Fruit fly (Drosophila melanogaster) whole organism, embryonic: Measurements from ENCODE around the gene Tango5.

Experiments
- CG11456 ChIP-seq: fragments of 200-800 bp; sonication (Bioruptor generic); IDR thresholded peaks from 3 replicates; pipeline ENCODE4 v1.3.6; 2022; ENCODE audit warnings: missing biosample characterization, missing genetic modification characterization
- CG11504 ChIP-seq: fragments of 200-800 bp; sonication (Bioruptor generic); optimal IDR thresholded peaks from 3 replicates; lab custom pipeline; 2019; ENCODE audit warnings: missing biosample characterization, mild to moderate bottlenecking, missing genetic modification characterization, moderate library complexity
- CG14710 ChIP-seq: fragments of 200-800 bp; sonication (Bioruptor generic); optimal IDR thresholded peaks from 3 replicates; lab custom pipeline; 2019; ENCODE audit warnings: missing biosample characterization, mild to moderate bottlenecking, missing genetic modification characterization, moderate library complexity
- CG14965 ChIP-seq: fragments of 200-800 bp; sonication (Bioruptor generic); optimal IDR thresholded peaks from 2 replicates; lab custom pipeline; 2016; ENCODE audit warnings: missing biosample characterization, missing genetic modification characterization, borderline replicate concordance
- CG15479 ChIP-seq: fragments of 200-800 bp; sonication (Bioruptor generic); optimal IDR thresholded peaks from 3 replicates; lab custom pipeline; 2019; ENCODE audit warnings: missing biosample characterization, mild to moderate bottlenecking, missing genetic modification characterization, moderate library complexity
- CG16813 ChIP-seq: fragments of 200-800 bp; sonication (Bioruptor generic); IDR thresholded peaks from 3 replicates; pipeline ENCODE4 v1.3.6; 2022; ENCODE audit warnings: missing biosample characterization, missing genetic modification characterization; ENCODE audit not compliant: partially characterized antibody
- CG17328 ChIP-seq: fragments of 200-800 bp; sonication (Bioruptor generic); IDR thresholded peaks from 2 replicates; pipeline ENCODE4 v1.3.6; 2022; ENCODE audit warnings: missing biosample characterization, missing genetic modification characterization
- CG17612 ChIP-seq: fragments of 200-800 bp; sonication (Bioruptor generic); IDR thresholded peaks from 2 replicates; pipeline ENCODE4 v1.3.6; 2022; ENCODE audit warnings: missing biosample characterization, missing genetic modification characterization
- CG18599 ChIP-seq: fragments of 200-800 bp; sonication (Bioruptor generic); optimal IDR thresholded peaks from 3 replicates; lab custom pipeline; 2017; ENCODE audit warnings: missing biosample characterization, missing genetic modification characterization, mild to moderate bottlenecking, moderate library complexity, missing genetic modification reagents
- CG18764 ChIP-seq: fragments of 200-800 bp; sonication (Bioruptor generic); optimal IDR thresholded peaks from 3 replicates; lab custom pipeline; 2016; ENCODE audit warnings: missing biosample characterization, missing genetic modification characterization
- CG31224 ChIP-seq: fragments of 200-800 bp; sonication (Bioruptor generic); IDR thresholded peaks from 2 replicates; pipeline ENCODE4 v1.3.6; 2022; ENCODE audit warnings: missing biosample characterization, missing genetic modification characterization
- CG31441 ChIP-seq: fragments of 200-800 bp; sonication (Bioruptor generic); IDR thresholded peaks from 2 replicates; pipeline ENCODE4 v1.3.6; 2022; ENCODE audit warnings: missing biosample characterization, missing genetic modification characterization
- CG34376 ChIP-seq: fragments of 200-800 bp; sonication (Bioruptor generic); optimal IDR thresholded peaks from 2 replicates; lab custom pipeline; 2018; ENCODE audit warnings: missing biosample characterization, mild to moderate bottlenecking, missing genetic modification characterization
- CG3838 ChIP-seq: fragments of 200-800 bp; sonication (Bioruptor generic); optimal IDR thresholded peaks from 3 replicates; lab custom pipeline; 2016; ENCODE audit warnings: missing biosample characterization, missing genetic modification characterization
- CG6813 ChIP-seq: fragments of 200-800 bp; sonication (Bioruptor generic); optimal IDR thresholded peaks from 2 replicates; lab custom pipeline; 2017; ENCODE audit warnings: missing biosample characterization, missing genetic modification characterization, mild to moderate bottlenecking, moderate library complexity, missing genetic modification reagents
- CG7963 ChIP-seq: fragments of 200-800 bp; sonication (Bioruptor generic); IDR thresholded peaks from 3 replicates; pipeline ENCODE4 v1.3.6; 2022; ENCODE audit warnings: missing biosample characterization, missing genetic modification characterization; ENCODE audit not compliant: partially characterized antibody
- CG8944 ChIP-seq: fragments of 200-800 bp; sonication (Bioruptor generic); optimal IDR thresholded peaks from 3 replicates; lab custom pipeline; 2016; ENCODE audit warnings: missing biosample characterization, missing genetic modification characterization
- Dp ChIP-seq: fragments of 200-800 bp; sonication (Bioruptor generic); optimal IDR thresholded peaks from 2 replicates; lab custom pipeline; 2018; ENCODE audit warnings: missing biosample characterization, mild to moderate bottlenecking, missing genetic modification characterization, moderate library complexity
- HLHmδ ChIP-seq: fragments of 200-800 bp; sonication (Bioruptor generic); optimal IDR thresholded peaks from 2 replicates; lab custom pipeline; 2018; ENCODE audit warnings: missing biosample characterization, mild to moderate bottlenecking, missing genetic modification characterization, moderate library complexity
- Lim3 ChIP-seq: fragments of 200-800 bp; sonication (Bioruptor generic); IDR thresholded peaks from 2 replicates; pipeline ENCODE4 v1.3.6; 2022; ENCODE audit warnings: missing biosample characterization, missing genetic modification characterization
- Max ChIP-seq: fragments of 200-800 bp; sonication (Bioruptor generic); optimal IDR thresholded peaks from 2 replicates; lab custom pipeline; 2016; ENCODE audit warnings: missing biosample characterization, mild to moderate bottlenecking, missing genetic modification characterization
- Med ChIP-seq: fragments of 200-800 bp; sonication (Bioruptor generic); peaks from one replicate; lab custom pipeline; 2016; ENCODE audit warnings: missing biosample characterization, missing genetic modification characterization, mild to moderate bottlenecking, inconsistent platforms, moderate library complexity
- Meics ChIP-seq: fragments of 200-800 bp; sonication (Bioruptor generic); optimal IDR thresholded peaks from 2 replicates; lab custom pipeline; 2017; ENCODE audit warnings: missing biosample characterization, mild to moderate bottlenecking, missing genetic modification characterization
- Sin3A ChIP-seq: fragments of >200 bp; optimal IDR thresholded peaks from 2 replicates; lab custom pipeline; 2018
- Sox102F ChIP-seq: fragments of 200-800 bp; sonication (Bioruptor generic); optimal IDR thresholded peaks from 2 replicates; lab custom pipeline; 2018; ENCODE audit warnings: missing biosample characterization, mild to moderate bottlenecking, missing genetic modification characterization, moderate library complexity
- Taf1 ChIP-seq: fragments of 200-800 bp; sonication (Bioruptor generic); IDR thresholded peaks from 2 replicates; pipeline ENCODE4 v1.3.6; 2022; ENCODE audit warnings: missing biosample characterization, missing genetic modification characterization
- Xrp1 ChIP-seq: fragments of 200-800 bp; sonication (Bioruptor generic); IDR thresholded peaks from 2 replicates; pipeline ENCODE4 v1.3.6; 2022; ENCODE audit warnings: missing biosample characterization, missing genetic modification characterization
- ash1 ChIP-seq: fragments of 200-800 bp; sonication (Bioruptor generic); optimal IDR thresholded peaks from 2 replicates; lab custom pipeline; 2018; ENCODE audit warnings: missing biosample characterization, mild to moderate bottlenecking, missing genetic modification characterization
- cad ChIP-seq: fragments of >200 bp; optimal IDR thresholded peaks from 2 replicates; lab custom pipeline; 2017; ENCODE audit warnings: missing biosample characterization, missing genetic modification characterization
- caup ChIP-seq: fragments of 200-800 bp; sonication (Bioruptor generic); optimal IDR thresholded peaks from 3 replicates; lab custom pipeline; 2017; ENCODE audit warnings: missing biosample characterization, mild to moderate bottlenecking, missing genetic modification characterization, moderate library complexity; ENCODE audit not compliant: severe bottlenecking
- dmrt99B ChIP-seq: fragments of 200-800 bp; sonication (Bioruptor generic); optimal IDR thresholded peaks from 2 replicates; lab custom pipeline; 2018; ENCODE audit warnings: missing biosample characterization, mild to moderate bottlenecking, missing genetic modification characterization, moderate library complexity
- dysf ChIP-seq: fragments of 200-800 bp; sonication (Bioruptor generic); IDR thresholded peaks from 3 replicates; pipeline ENCODE4 v1.3.6; 2022; ENCODE audit warnings: missing biosample characterization, missing genetic modification characterization
- emc ChIP-seq: fragments of 200-800 bp; sonication (Bioruptor generic); optimal IDR thresholded peaks from 2 replicates; lab custom pipeline; 2016; ENCODE audit warnings: missing biosample characterization, missing genetic modification characterization
- ems ChIP-seq: fragments of 200-800 bp; sonication (Bioruptor generic); optimal IDR thresholded peaks from 3 replicates; lab custom pipeline; 2016; ENCODE audit warnings: missing biosample characterization, missing genetic modification characterization
- gcm ChIP-seq: fragments of 200-800 bp; sonication (Bioruptor generic); optimal IDR thresholded peaks from 2 replicates; lab custom pipeline; 2019; ENCODE audit warnings: missing biosample characterization, mild to moderate bottlenecking, missing genetic modification characterization, moderate library complexity
- grau ChIP-seq: fragments of 200-800 bp; optimal IDR thresholded peaks from 3 replicates; lab custom pipeline; 2019; ENCODE audit warnings: missing biosample characterization, mild to moderate bottlenecking, missing genetic modification characterization, moderate library complexity
- jing ChIP-seq: fragments of 200-800 bp; sonication (Bioruptor generic); optimal IDR thresholded peaks from 2 replicates; lab custom pipeline; 2018; ENCODE audit warnings: missing biosample characterization, mild to moderate bottlenecking, missing genetic modification characterization
- kni ChIP-seq: fragments of 200-800 bp; sonication (Bioruptor generic); optimal IDR thresholded peaks from 3 replicates; lab custom pipeline; 2017; ENCODE audit warnings: mild to moderate bottlenecking, missing biosample characterization, missing genetic modification reagents, missing genetic modification characterization
- lola ChIP-seq, 3 experiments: fragments of >200 bp in 2 of 3; fragments of 200-800 bp in 1 of 3; sonication (Bioruptor generic) in 1 of 3; optimal IDR thresholded peaks; 2 replicates each; lab custom pipeline; 2017 to 2019; ENCODE audit warnings: missing biosample characterization in 3 of 3, missing genetic modification characterization in 3 of 3, mild to moderate bottlenecking in 1 of 3, moderate library complexity in 1 of 3
- mld ChIP-seq: fragments of 200-800 bp; sonication (Bioruptor generic); IDR thresholded peaks from 3 replicates; pipeline ENCODE4 v1.3.6; 2022; ENCODE audit warnings: missing biosample characterization, missing genetic modification characterization; ENCODE audit not compliant: partially characterized antibody
- p53 ChIP-seq: fragments of 200-800 bp; sonication (Bioruptor generic); optimal IDR thresholded peaks from 2 replicates; lab custom pipeline; 2016; ENCODE audit warnings: missing biosample characterization, missing genetic modification characterization
- pita ChIP-seq: fragments of 200-800 bp; sonication (Bioruptor generic); optimal IDR thresholded peaks from 2 replicates; lab custom pipeline; 2017; ENCODE audit warnings: missing biosample characterization, mild to moderate bottlenecking, missing genetic modification characterization
- repo ChIP-seq: fragments of 200-800 bp; sonication (Bioruptor generic); optimal IDR thresholded peaks from 2 replicates; lab custom pipeline; 2016; ENCODE audit warnings: missing biosample characterization, missing genetic modification characterization
- scrt ChIP-seq: fragments of 200-800 bp; sonication (Bioruptor generic); optimal IDR thresholded peaks from 2 replicates; lab custom pipeline; 2018; ENCODE audit warnings: missing biosample characterization, mild to moderate bottlenecking, missing genetic modification characterization, moderate library complexity
- sd ChIP-seq: fragments of 200-800 bp; sonication (Bioruptor generic); optimal IDR thresholded peaks from 3 replicates; lab custom pipeline; 2018; ENCODE audit warnings: missing biosample characterization, mild to moderate bottlenecking, missing genetic modification characterization, moderate library complexity
- sim ChIP-seq: fragments of 200-800 bp; sonication (Bioruptor generic); IDR thresholded peaks from 2 replicates; pipeline ENCODE4 v1.3.6; 2022; ENCODE audit warnings: missing biosample characterization, missing genetic modification characterization
- tup ChIP-seq: fragments of 200-800 bp; sonication (Bioruptor generic); optimal IDR thresholded peaks from 2 replicates; lab custom pipeline; 2016; ENCODE audit warnings: missing biosample characterization, mild to moderate bottlenecking, missing genetic modification characterization, moderate library complexity
- twi ChIP-seq: fragments of 200-800 bp; optimal IDR thresholded peaks from 2 replicates; lab custom pipeline; 2019; ENCODE audit warnings: missing biosample characterization, mild to moderate bottlenecking, missing genetic modification characterization, moderate library complexity

Tango5 gene

dm6 chrX:10762959-10763883 lies 992 bp downstream of the Tango5 start (continued):
- TF ChIP-seq repo (GFP tag; lab: Kevin White, UChicago) (no peak), Meics (GFP tag; lab: Kevin White, UChicago) (peak; percentile 61), jing (GFP tag; lab: Kevin White, UChicago) (no peak), kni (no peak), sd (tag; lab: Kevin White, UChicago) (peak; percentile 54), CG11504 (tag; lab: Kevin White, UChicago) (peak; percentile 64), Lim3 (GFP tag; lab: Robert Waterston, UW) (no peak), twi (tag; lab: Kevin White, UChicago) (no peak), CG31224 (no peak), Med (GFP tag; lab: Kevin White, UChicago) (peak; percentile 85), Dp (GFP tag; lab: Kevin White, UChicago) (no peak), Max (GFP tag; lab: Kevin White, UChicago) (no peak), CG34376 (GFP tag; lab: Kevin White, UChicago) (peak; percentile 79), lola (GFP tag; optimal IDR thresholded peaks at IDR 0.05; lab: Kevin White, UChicago) (peak in 1 of 3 experiments; percentile 17), CG17328 (no peak), ems (GFP tag; lab: Kevin White, UChicago) (no peak), CG16813 (GFP tag; lab: Robert Waterston, UW) (no peak), dmrt99B (peak; percentile 46), mld (GFP tag; lab: Robert Waterston, UW) (no peak), CG11456 (GFP tag; lab: Robert Waterston, UW) (no peak), sim (GFP tag; lab: Robert Waterston, UW) (no peak), CG14710 (tag; lab: Kevin White, UChicago) (peak; percentile 1), CG18764 (no peak), CG7963 (GFP tag; lab: Robert Waterston, UW) (no peak), HLHmδ (GFP tag; lab: Kevin White, UChicago) (no peak), cad (GFP tag; lab: Kevin White, UChicago) (no peak), CG17612 (GFP tag; lab: Robert Waterston, UW) (no peak), CG3838 (GFP tag; lab: Kevin White, UChicago) (no peak), emc (GFP tag; lab: Kevin White, UChicago) (no peak), CG6813 (GFP tag; lab: Kevin White, UChicago) (peak; percentile 5), CG18599 (peak; percentile 66), dysf (GFP tag; lab: Robert Waterston, UW) (no peak), CG8944 (GFP tag; lab: Kevin White, UChicago) (no peak), scrt (peak; percentile 25), ash1 (GFP tag; lab: Kevin White, UChicago) (no peak), Sox102F (GFP tag; lab: Kevin White, UChicago) (peak; percentile 52), Xrp1 (GFP tag; lab: Robert Waterston, UW) (0 out of 2 replicates have a peak, but pooled peaks have one; percentile 18), CG15479 (GFP tag; lab: Kevin White, UChicago) (no peak), CG14965 (GFP tag; lab: Kevin White, UChicago) (no peak), caup (GFP tag; lab: Kevin White, UChicago) (no peak), pita (no peak), gcm (GFP tag; lab: Kevin White, UChicago) (peak; percentile 83), Sin3A (lab: Kevin White, UChicago) (no peak), Taf1 (no peak), tup (GFP tag; lab: Kevin White, UChicago) (no peak), p53 (no peak), grau (tag; lab: Kevin White, UChicago) (peak; percentile 53), CG31441 (GFP tag; lab: Robert Waterston, UW) (peak; percentile 62; the same call in 1 of the 2 replicates)
